Worm (Caenorhabditis elegans): ENCODE results near the gene F13H8.12.

Gene F13H8.12

ce11 chrII:6245199-6245702 is 17.1 kb upstream of the F13H8.12 start, which contains the start of gene blos-4 (continued):
- TF ChIP-seq dpl-1 (GFP tag; optimal IDR thresholded peaks at IDR 0.05) = no peak
- no peak for TF ChIP-seq rcor-1 (GFP tag; IDR thresholded peaks at IDR 0.05)
- no peak for TF ChIP-seq mxl-1 (tag; optimal IDR thresholded peaks at IDR 0.05)
- no peak for TF ChIP-seq F49E8.2 (tag; optimal IDR thresholded peaks at IDR 0.05; ENCODE audit: insufficient read depth)

DNA sequence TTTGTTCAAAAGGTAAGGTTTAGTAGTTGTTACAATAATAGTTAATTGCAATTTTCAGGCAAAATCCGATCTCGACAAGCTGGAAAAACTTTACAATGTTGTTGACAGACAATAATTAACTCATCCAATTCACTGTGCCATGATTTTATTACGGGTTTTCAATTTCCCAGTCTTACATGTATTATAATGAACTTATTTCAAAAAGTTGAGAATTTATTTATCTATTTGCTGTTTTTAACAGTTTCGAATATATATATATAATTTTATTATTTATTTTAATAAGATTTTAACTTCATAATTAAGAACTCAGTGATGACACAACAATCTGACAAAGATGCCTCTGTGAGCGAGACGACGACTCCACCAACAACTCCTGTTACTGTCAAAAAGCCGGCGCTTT is 16.3 kb upstream of the F13H8.12 start, which contains the start of gene lelo-1:
TSS of gene lelo-1 (plus strand) at position 301 of the 400 bp plus-strand sequence.
- TF ChIP-seq ztf-26 (tag; optimal IDR thresholded peaks at IDR 0.05) = no peak
- no peak for TF ChIP-seq F37B4.10 (GFP tag; IDR thresholded peaks at IDR 0.05)

- no peak for TF ChIP-seq tbx-9 (tag; optimal IDR thresholded peaks at IDR 0.05; ENCODE audit: borderline replicate concordance)
- TF ChIP-seq nhr-90 (tag; optimal IDR thresholded peaks at IDR 0.05) = no peak
- no peak for TF ChIP-seq cebp-1 (GFP tag; IDR thresholded peaks at IDR 0.05)
- TF ChIP-seq cebp-1 (tag; optimal IDR thresholded peaks at IDR 0.05) = no peak
- TF ChIP-seq F57A8.1 (GFP tag; optimal IDR thresholded peaks at IDR 0.05) = no peak
- no peak for TF ChIP-seq T26A5.8 (tag; optimal IDR thresholded peaks at IDR 0.05)
- no peak for TF ChIP-seq dpl-1 (GFP tag; optimal IDR thresholded peaks at IDR 0.05)
- TF ChIP-seq Y53F4B.3 (GFP tag; IDR thresholded peaks at IDR 0.05) = no peak
- no peak for TF ChIP-seq aptf-3 (GFP tag; IDR thresholded peaks at IDR 0.05)
- no peak for TF ChIP-seq pbrm-1 (GFP tag; IDR thresholded peaks at IDR 0.05)
- no peak for TF ChIP-seq egrh-3 (GFP tag; IDR thresholded peaks at IDR 0.05)
Observed at ce11 chrII:6247011-6247410, 15.3 kb upstream of the F13H8.12 start, which contains the start of gene T24H7.2. TSS of gene T24H7.2 (plus strand) at chrII:6247311.

ce11 chrII:6248029-6248428 is 14.3 kb upstream of the F13H8.12 start:
- TF ChIP-seq atf-7 (tag; optimal IDR thresholded peaks at IDR 0.05) = no peak
- TF ChIP-seq B0261.1 (tag; optimal IDR thresholded peaks at IDR 0.05) = peak; percentile 0

- TF ChIP-seq ztf-18 (tag; optimal IDR thresholded peaks at IDR 0.05) (peak; percentile 68), xnd-1 (tag; optimal IDR thresholded peaks at IDR 0.05) (no peak), nhr-90 (tag; optimal IDR thresholded peaks at IDR 0.05) (peak; percentile 72), F49E8.2 (tag; optimal IDR thresholded peaks at IDR 0.05; ENCODE audit: insufficient read depth) (peak; percentile 82), madf-10 (tag; optimal IDR thresholded peaks at IDR 0.05) (peak; percentile 37), repo-1 (tag; optimal IDR thresholded peaks at IDR 0.05) (peak; percentile 71), ztf-3 (GFP tag; optimal IDR thresholded peaks at IDR 0.05) (no peak), ets-4 (GFP tag; optimal IDR thresholded peaks at IDR 0.05) (no peak), ztf-26 (tag; optimal IDR thresholded peaks at IDR 0.05) (peak; percentile 58), attf-6 (GFP tag; IDR thresholded peaks at IDR 0.05) (no peak), dpl-1 (GFP tag; optimal IDR thresholded peaks at IDR 0.05) (no peak), die-1 (tag; optimal IDR thresholded peaks at IDR 0.05) (peak; percentile 70), B0261.1 (tag; optimal IDR thresholded peaks at IDR 0.05) (peak; percentile 80), K11D2.4 (GFP tag; IDR thresholded peaks at IDR 0.05) (no peak), nhr-27 (tag; optimal IDR thresholded peaks at IDR 0.05) (no peak), bed-1 (GFP tag; IDR thresholded peaks at IDR 0.05) (no peak), lin-54 (GFP tag; optimal IDR thresholded peaks at IDR 0.05) (peak; percentile 62), nfya-2 (GFP tag; IDR thresholded peaks at IDR 0.05) (no peak), sptf-2 (GFP tag; optimal IDR thresholded peaks at IDR 0.05) (peak; percentile 27), unc-62 (GFP tag; optimal IDR thresholded peaks at IDR 0.05) (no peak), rcor-1 (GFP tag; IDR thresholded peaks at IDR 0.05) (peak; percentile 51; the same call in 1 of the 2 replicates), B0019.2 (GFP tag; conservative IDR thresholded peaks at IDR 0.05) (peak; percentile 36; the same call in 1 of the 2 replicates), zim-3 (tag; optimal IDR thresholded peaks at IDR 0.05) (no peak), K12H6.12 (tag; optimal IDR thresholded peaks at IDR 0.05) (no peak), hrde-1 (tag; optimal IDR thresholded peaks at IDR 0.05; ENCODE audit: borderline replicate concordance) (peak; percentile 43), B0336.3 (GFP tag; IDR thresholded peaks at IDR 0.05) (0 out of 2 replicates have a peak, but pooled peaks have one; percentile 13), cebp-2 (GFP tag; IDR thresholded peaks at IDR 0.05) (0 out of 2 replicates have a peak, but pooled peaks have one; percentile 41), F57C9.4 (tag; optimal IDR thresholded peaks at IDR 0.05) (no peak), cebp-1 (GFP tag; IDR thresholded peaks at IDR 0.05) (0 out of 2 replicates have a peak, but pooled peaks have one; percentile 11), cebp-1 (tag; optimal IDR thresholded peaks at IDR 0.05) (peak; percentile 62), Y53G8AR.9 (GFP tag; conservative IDR thresholded peaks at IDR 0.05) (no peak)
Observed at ce11 chrII:6248503-6248902, 13.8 kb upstream of the F13H8.12 start.
